Worm (Caenorhabditis elegans) whole organism, L1 larva: ENCODE results near the gene R12B2.6.

Source experiments
- C04F5.9 ChIP-seq: sonication (generic microtip); optimal IDR thresholded peaks from 2 replicates; lab custom pipeline; 2016; ENCODE audit warnings: missing genetic modification characterization, missing compliant biosample characterization
- C34B4.2 ChIP-seq: sonication (generic microtip); optimal IDR thresholded peaks from 2 replicates; lab custom pipeline; 2017; ENCODE audit warnings: mild to moderate bottlenecking, missing genetic modification characterization, missing compliant biosample characterization
- F16B12.6 ChIP-seq: fragments of 150-350 bp; optimal IDR thresholded peaks from 2 replicates; lab custom pipeline; 2014; ENCODE audit warnings: missing biosample characterization, missing genetic modification characterization
- Y116A8C.19 ChIP-seq: sonication (generic microtip); optimal IDR thresholded peaks from 2 replicates; lab custom pipeline; 2016; ENCODE audit warnings: missing compliant biosample characterization, missing genetic modification characterization, borderline replicate concordance
- aha-1 ChIP-seq: fragments of 150-350 bp; optimal IDR thresholded peaks from 2 replicates; lab custom pipeline; 2014; ENCODE audit warnings: missing biosample characterization, missing genetic modification characterization
- alr-1 ChIP-seq: fragments of 200-800 bp; sonication (Bioruptor generic); optimal IDR thresholded peaks from 2 replicates; lab custom pipeline; 2018; ENCODE audit warnings: borderline replicate concordance, mild to moderate bottlenecking, missing genetic modification characterization, missing compliant biosample characterization
- blmp-1 ChIP-seq: fragments of 150-350 bp; optimal IDR thresholded peaks from 2 replicates; lab custom pipeline; 2014; ENCODE audit warnings: missing biosample characterization, missing genetic modification characterization
- ceh-63 ChIP-seq: fragments of 200-800 bp; sonication (Bioruptor generic); optimal IDR thresholded peaks from 2 replicates; lab custom pipeline; 2018; ENCODE audit warnings: mild to moderate bottlenecking, missing genetic modification characterization, missing compliant biosample characterization
- ceh-8 ChIP-seq: fragments of 200-800 bp; sonication (Bioruptor generic); optimal IDR thresholded peaks from 2 replicates; lab custom pipeline; 2018; ENCODE audit warnings: mild to moderate bottlenecking, missing genetic modification characterization, moderate library complexity, missing compliant biosample characterization
- ceh-82 ChIP-seq, 3 experiments: fragments of 150-350 bp in 1 of 3; sonication (generic microtip) in 2 of 3; optimal IDR thresholded peaks; 2 replicates each; lab custom pipeline; 2014 to 2017; ENCODE audit warnings: missing biosample characterization in 3 of 3, missing genetic modification characterization in 3 of 3
- ceh-90 ChIP-seq: sonication (generic microtip); optimal IDR thresholded peaks from 2 replicates; lab custom pipeline; 2016; ENCODE audit warnings: missing genetic modification characterization, missing compliant biosample characterization
- ces-1 ChIP-seq: fragments of 150-350 bp; optimal IDR thresholded peaks from 2 replicates; lab custom pipeline; 2014; ENCODE audit warnings: missing biosample characterization, missing genetic modification reagents, missing genetic modification characterization
- dsc-1 ChIP-seq: sonication (generic microtip); optimal IDR thresholded peaks from 2 replicates; lab custom pipeline; 2016; ENCODE audit warnings: mild to moderate bottlenecking, missing genetic modification characterization, missing compliant biosample characterization
- efl-3 ChIP-seq: fragments of 200-800 bp; sonication (Bioruptor generic); optimal IDR thresholded peaks from 2 replicates; lab custom pipeline; 2018; ENCODE audit warnings: mild to moderate bottlenecking, missing genetic modification characterization, missing compliant biosample characterization
- egl-13 ChIP-seq: sonication (generic microtip); optimal IDR thresholded peaks from 2 replicates; lab custom pipeline; 2016; ENCODE audit warnings: missing genotype, missing genetic modification reagents, missing genetic modification characterization, missing compliant biosample characterization
- egl-27 ChIP-seq, 2 experiments: fragments of 150-350 bp in 1 of 2; sonication (generic microtip); optimal IDR thresholded peaks; 3 replicates each; lab custom pipeline; 2017 to 2018; ENCODE audit warnings: missing biosample characterization in 2 of 2, missing genetic modification characterization in 2 of 2, missing genetic modification reagents in 2 of 2
- elt-3 ChIP-seq, 6 experiments: fragments of 150-350 bp in 1 of 6; sonication (generic microtip); optimal IDR thresholded peaks; 2 replicates each; lab custom pipeline; 2017 to 2018; ENCODE audit warnings: missing biosample characterization in 6 of 6, missing genetic modification characterization in 6 of 6, inconsistent platforms in 1 of 6
- fkh-8 ChIP-seq: sonication (generic microtip); optimal IDR thresholded peaks from 2 replicates; lab custom pipeline; 2016; ENCODE audit warnings: mild to moderate bottlenecking, missing genetic modification characterization, missing compliant biosample characterization
- grh-1 ChIP-seq: fragments of 200-800 bp; sonication (Bioruptor generic); IDR thresholded peaks from 2 replicates; pipeline ENCODE4 v1.3.6; 2022; ENCODE audit warnings: missing genetic modification reagents, missing genetic modification characterization, missing compliant biosample characterization
- hlh-17 ChIP-seq: fragments of 200-800 bp; sonication (Bioruptor generic); optimal IDR thresholded peaks from 2 replicates; lab custom pipeline; 2018; ENCODE audit warnings: missing genetic modification characterization, mild to moderate bottlenecking, missing compliant biosample characterization, moderate library complexity, borderline replicate concordance
- irx-1 ChIP-seq: sonication (generic microtip); optimal IDR thresholded peaks from 2 replicates; lab custom pipeline; 2016; ENCODE audit warnings: missing genetic modification characterization, missing compliant biosample characterization
- isw-1 ChIP-seq: fragments of 200-800 bp; sonication (Bioruptor generic); IDR thresholded peaks from 2 replicates; pipeline ENCODE4 v1.3.6; 2022; ENCODE audit warnings: missing genetic modification characterization, missing compliant biosample characterization
- jun-1 ChIP-seq: fragments of 150-350 bp; optimal IDR thresholded peaks from 2 replicates; lab custom pipeline; 2014; ENCODE audit warnings: missing biosample characterization, missing genetic modification reagents, missing genetic modification characterization
- lin-15B ChIP-seq: fragments of 150-350 bp; sonication (generic microtip); optimal IDR thresholded peaks from 3 replicates; lab custom pipeline; 2014; ENCODE audit warnings: missing biosample characterization, missing genetic modification characterization
- lin-35 ChIP-seq, 2 experiments: fragments of 150-350 bp; optimal IDR thresholded peaks; 2 replicates each; lab custom pipeline; 2014; ENCODE audit warnings: missing biosample characterization in 2 of 2, missing genetic modification characterization in 2 of 2, missing genetic modification reagents in 2 of 2
- lin-39 ChIP-seq: fragments of 150-350 bp; optimal IDR thresholded peaks from 2 replicates; lab custom pipeline; 2014; ENCODE audit warnings: missing biosample characterization, missing genetic modification reagents, missing genetic modification characterization
- lir-3 ChIP-seq: sonication (generic microtip); optimal IDR thresholded peaks from 2 replicates; lab custom pipeline; 2016; ENCODE audit warnings: mild to moderate bottlenecking, missing genetic modification characterization, moderate library complexity, missing compliant biosample characterization; ENCODE audit not compliant: poor library complexity
- lsy-2 ChIP-seq, 2 experiments: fragments of 150-350 bp; optimal IDR thresholded peaks; 2 replicates each; lab custom pipeline; 2014; ENCODE audit warnings: missing biosample characterization in 2 of 2, missing genetic modification characterization in 2 of 2
- mab-9 ChIP-seq: fragments of 200-800 bp; sonication (Bioruptor generic); IDR thresholded peaks from 2 replicates; pipeline ENCODE4 v1.3.6; 2022; ENCODE audit warnings: missing genetic modification reagents, missing genetic modification characterization, missing compliant biosample characterization
- mdl-1 ChIP-seq, 2 experiments: fragments of 150-350 bp; optimal IDR thresholded peaks; 2 replicates each; lab custom pipeline; 2014 to 2017; ENCODE audit warnings: missing biosample characterization in 2 of 2, missing genetic modification characterization in 2 of 2, inconsistent platforms in 1 of 2
- mef-2 ChIP-seq: fragments of 150-350 bp; optimal IDR thresholded peaks from 2 replicates; lab custom pipeline; 2014; ENCODE audit warnings: missing biosample characterization, missing genetic modification characterization
- mep-1 ChIP-seq: fragments of 150-350 bp; optimal IDR thresholded peaks from 2 replicates; lab custom pipeline; 2014; ENCODE audit warnings: missing biosample characterization, missing genetic modification characterization
- nhr-11 ChIP-seq: fragments of 150-350 bp; optimal IDR thresholded peaks from 2 replicates; lab custom pipeline; 2014; ENCODE audit warnings: missing biosample characterization, missing genetic modification characterization
- nhr-19 ChIP-seq: fragments of 200-800 bp; sonication (Bioruptor generic); conservative IDR thresholded peaks from 2 replicates; pipeline ENCODE4 v1.3.6; 2022; ENCODE audit warnings: missing genetic modification characterization, missing compliant biosample characterization
- nhr-20 ChIP-seq: sonication (generic microtip); optimal IDR thresholded peaks from 2 replicates; lab custom pipeline; 2016; ENCODE audit warnings: mild to moderate bottlenecking, missing genetic modification characterization, missing compliant biosample characterization
- nhr-47 ChIP-seq: sonication (generic microtip); optimal IDR thresholded peaks from 2 replicates; lab custom pipeline; 2016; ENCODE audit warnings: mild to moderate bottlenecking, missing genetic modification characterization, moderate library complexity, missing compliant biosample characterization
- nhr-71 ChIP-seq: sonication (generic microtip); optimal IDR thresholded peaks from 2 replicates; lab custom pipeline; 2016; ENCODE audit warnings: mild to moderate bottlenecking, missing genetic modification characterization, moderate library complexity, missing compliant biosample characterization
- nhr-77 ChIP-seq: fragments of 150-350 bp; optimal IDR thresholded peaks from 2 replicates; lab custom pipeline; 2014; ENCODE audit warnings: missing biosample characterization, missing genetic modification characterization
- nhr-84 ChIP-seq: sonication (generic microtip); optimal IDR thresholded peaks from 2 replicates; lab custom pipeline; 2017; ENCODE audit warnings: missing biosample characterization, missing genetic modification characterization
- nhr-90 ChIP-seq: sonication (generic microtip); optimal IDR thresholded peaks from 2 replicates; lab custom pipeline; 2016; ENCODE audit warnings: mild to moderate bottlenecking, missing genetic modification characterization, missing compliant biosample characterization; ENCODE audit not compliant: poor library complexity
- pag-3 ChIP-seq: sonication (generic microtip); optimal IDR thresholded peaks from 2 replicates; lab custom pipeline; 2017; ENCODE audit warnings: missing genetic modification characterization, mild to moderate bottlenecking, missing compliant biosample characterization, antibody characterized with exemption, borderline replicate concordance; ENCODE audit not compliant: insufficient read depth
- rnt-1 ChIP-seq: sonication (generic microtip); optimal IDR thresholded peaks from 2 replicates; lab custom pipeline; 2016; ENCODE audit warnings: mild to moderate bottlenecking, missing genetic modification characterization, moderate library complexity, missing compliant biosample characterization
- sox-4 ChIP-seq: sonication (generic microtip); optimal IDR thresholded peaks from 2 replicates; lab custom pipeline; 2016; ENCODE audit warnings: missing genetic modification characterization, missing compliant biosample characterization
- tbx-2 ChIP-seq: sonication (generic microtip); optimal IDR thresholded peaks from 2 replicates; lab custom pipeline; 2016; ENCODE audit warnings: missing genetic modification characterization, missing compliant biosample characterization
- unc-62 ChIP-seq: fragments of 150-350 bp; optimal IDR thresholded peaks from 2 replicates; lab custom pipeline; 2014; ENCODE audit warnings: missing biosample characterization, missing genetic modification reagents, missing genetic modification characterization
- unc-86 ChIP-seq: sonication (generic microtip); optimal IDR thresholded peaks from 2 replicates; lab custom pipeline; 2016; ENCODE audit warnings: missing genetic modification characterization, missing compliant biosample characterization
- unc-98 ChIP-seq: fragments of 200-800 bp; sonication (Bioruptor generic); IDR thresholded peaks from 2 replicates; pipeline ENCODE4 v1.3.6; 2022; ENCODE audit warnings: missing genetic modification characterization, missing compliant biosample characterization
- zag-1 ChIP-seq: fragments of 150-350 bp; optimal IDR thresholded peaks from 2 replicates; lab custom pipeline; 2014; ENCODE audit warnings: missing biosample characterization, missing genetic modification characterization

Gene R12B2.6

ce11 chrIII:5839147-5839546, 5.2 kb upstream of the R12B2.6 start (continued):
- TF ChIP-seq C34B4.2 (tag; lab: Kevin White, UChicago) (no peak), lin-15B (tag; lab: Kevin White, UChicago) (no peak), C04F5.9 (tag; lab: Kevin White, UChicago) (no peak), sox-4 (no peak), blmp-1 (no peak), Y116A8C.19 (tag; lab: Kevin White, UChicago) (no peak), hlh-17 (no peak), lir-3 (tag; lab: Kevin White, UChicago) (no peak), tbx-2 (tag; lab: Kevin White, UChicago) (peak; percentile 21), irx-1 (tag; lab: Kevin White, UChicago) (no peak), unc-86 (tag; lab: Kevin White, UChicago) (no peak), lsy-2 (tag; optimal IDR thresholded peaks at IDR 0.05; lab: Kevin White, UChicago) (peak; percentile 21 to 49), nhr-90 (tag; lab: Kevin White, UChicago) (peak; percentile 53), nhr-47 (tag; lab: Kevin White, UChicago) (no peak), F16B12.6 (tag; lab: Kevin White, UChicago) (no peak), nhr-20 (tag; lab: Kevin White, UChicago) (peak; percentile 35), zag-1 (tag; lab: Kevin White, UChicago) (no peak), ceh-8 (GFP tag; lab: Kevin White, UChicago) (no peak), egl-13 (no peak), nhr-19 (GFP tag; lab: Robert Waterston, UW) (no peak), aha-1 (tag; lab: Kevin White, UChicago) (no peak), lin-35 (GFP tag; optimal IDR thresholded peaks at IDR 0.05; lab: Kevin White, UChicago) (peak in 1 of 2 experiments; percentile 41), nhr-84 (tag; lab: Kevin White, UChicago) (no peak), elt-3 (tag; optimal IDR thresholded peaks at IDR 0.05; lab: Kevin White, UChicago) (peak in 3 of 6 experiments; percentile 5 to 85 (median 78)), mep-1 (tag; lab: Kevin White, UChicago) (peak; percentile 28), ceh-63 (GFP tag; lab: Kevin White, UChicago) (no peak), fkh-8 (tag; lab: Kevin White, UChicago) (no peak), ceh-82 (tag; optimal IDR thresholded peaks at IDR 0.05; lab: Kevin White, UChicago) (no peak), alr-1 (tag; lab: Kevin White, UChicago) (no peak), efl-3 (GFP tag; lab: Kevin White, UChicago) (no peak), grh-1 (GFP tag; lab: Robert Waterston, UW) (no peak), unc-98 (GFP tag; lab: Robert Waterston, UW) (no peak), ceh-90 (tag; lab: Kevin White, UChicago) (no peak)

- peak; percentile 76 for TF ChIP-seq nhr-71 (tag; lab: Kevin White, UChicago)
- no peak for TF ChIP-seq pag-3 (tag; lab: Kevin White, UChicago)
- TF ChIP-seq alr-1 (tag; lab: Kevin White, UChicago) = no peak
- TF ChIP-seq nhr-77 (tag; lab: Kevin White, UChicago) = peak; percentile 66
- TF ChIP-seq dsc-1 (tag; lab: Kevin White, UChicago) = no peak
- TF ChIP-seq sox-4 = no peak
- no peak for TF ChIP-seq isw-1
- TF ChIP-seq C34B4.2 (tag; lab: Kevin White, UChicago) = no peak
- TF ChIP-seq mdl-1 (tag; optimal IDR thresholded peaks at IDR 0.05; lab: Kevin White, UChicago) = peak in 1 of 2 experiments; percentile 84
- TF ChIP-seq mep-1 (tag; lab: Kevin White, UChicago) = peak; percentile 25
- TF ChIP-seq mef-2 = no peak
- TF ChIP-seq grh-1 (GFP tag; lab: Robert Waterston, UW) = no peak
- TF ChIP-seq nhr-20 (tag; lab: Kevin White, UChicago) = peak; percentile 71
- no peak for TF ChIP-seq lin-39 (tag; lab: Kevin White, UChicago)
- TF ChIP-seq jun-1 = no peak
- TF ChIP-seq rnt-1 = no peak
- no peak for TF ChIP-seq nhr-84 (tag; lab: Kevin White, UChicago)
- no peak for TF ChIP-seq unc-62 (GFP tag; lab: Kevin White, UChicago)
- TF ChIP-seq ces-1 (GFP tag; lab: Kevin White, UChicago) = no peak
- no peak for TF ChIP-seq egl-27 (tag; optimal IDR thresholded peaks at IDR 0.05; lab: Kevin White, UChicago)
- peak; percentile 62 for TF ChIP-seq nhr-90 (tag; lab: Kevin White, UChicago)
- no peak for TF ChIP-seq nhr-11 (tag; lab: Kevin White, UChicago)
- no peak for TF ChIP-seq mab-9 (GFP tag; lab: Robert Waterston, UW)
These were observed 4.5 kb upstream of the R12B2.6 start for ce11 chrIII:5838159-5839046.
